Worm (Caenorhabditis elegans) whole organism, L4/young adult: ENCODE measurements around the gene B0507.3.

ENCODE experiments used
- W03F9.2 ChIP-seq: fragments of 150-350 bp; optimal IDR thresholded peaks from 2 replicates; lab custom pipeline; 2014; ENCODE audit warnings: missing biosample characterization, missing genetic modification characterization
- him-1 ChIP-seq: sonication (generic microtip); optimal IDR thresholded peaks from 2 replicates; lab custom pipeline; 2016; ENCODE audit warnings: missing genotype, missing genetic modification reagents, missing genetic modification characterization, missing compliant biosample characterization

DNA sequence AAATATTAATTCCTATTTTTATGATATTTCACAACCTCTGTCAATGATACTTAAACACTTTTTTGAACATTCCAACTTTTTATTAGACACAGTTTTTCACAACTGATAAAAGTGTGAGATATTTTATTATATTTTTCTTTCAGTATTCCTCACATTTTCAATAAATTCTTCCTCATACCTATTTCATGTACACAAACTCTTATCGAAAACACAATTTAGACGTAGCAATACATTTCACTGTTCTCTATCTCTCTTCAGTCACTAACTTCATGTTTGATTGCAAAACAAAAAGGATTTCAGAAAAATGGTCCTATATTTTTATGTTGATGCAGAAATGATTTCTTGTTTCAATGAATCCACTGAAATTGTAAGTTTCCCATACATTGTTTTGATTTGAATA is 22.9 kb upstream of the B0507.3 start, which contains the start of gene B0507.6:
- TF ChIP-seq him-1 (tag; lab: Kevin White, UChicago), result no peak
- no peak for TF ChIP-seq W03F9.2 (tag; lab: Kevin White, UChicago)
